Fruit fly (Drosophila melanogaster) whole organism, pupa: ENCODE results near the gene CG2652.

Experiments used
- CG10348 ChIP-seq: fragments of 200-800 bp; sonication (Bioruptor generic); IDR thresholded peaks from 2 replicates; pipeline ENCODE4 v1.3.6; 2022; ENCODE audit warnings: missing biosample characterization, missing genetic modification characterization
- CG14655 ChIP-seq: fragments of 200-800 bp; sonication (Bioruptor generic); optimal IDR thresholded peaks from 3 replicates; lab custom pipeline; 2017; ENCODE audit warnings: mild to moderate bottlenecking, missing biosample characterization, missing genetic modification reagents, missing genetic modification characterization
- CG34367 ChIP-seq: fragments of 200-800 bp; sonication (Bioruptor generic); optimal IDR thresholded peaks from 2 replicates; lab custom pipeline; 2018; ENCODE audit warnings: missing biosample characterization, mild to moderate bottlenecking, missing genetic modification characterization
- CG8159 ChIP-seq: fragments of 200-800 bp; sonication (Bioruptor generic); optimal IDR thresholded peaks from 3 replicates; lab custom pipeline; 2018; ENCODE audit warnings: missing biosample characterization, mild to moderate bottlenecking, missing genetic modification characterization, moderate library complexity
- CG9948 ChIP-seq: fragments of 200-800 bp; sonication (Bioruptor generic); optimal IDR thresholded peaks from 2 replicates; lab custom pipeline; 2018; ENCODE audit warnings: missing biosample characterization, mild to moderate bottlenecking, missing genetic modification characterization, moderate library complexity
- Ets98B ChIP-seq: fragments of 200-800 bp; sonication (Bioruptor generic); IDR thresholded peaks from 2 replicates; pipeline ENCODE4 v1.3.6; 2022; ENCODE audit warnings: missing biosample characterization, missing genetic modification characterization
- Pif1B ChIP-seq: fragments of 200-800 bp; sonication (Bioruptor generic); optimal IDR thresholded peaks from 3 replicates; lab custom pipeline; 2016; ENCODE audit warnings: missing biosample characterization, missing genetic modification characterization
- Snoo ChIP-seq: fragments of 200-800 bp; sonication (Bioruptor generic); optimal IDR thresholded peaks from 3 replicates; lab custom pipeline; 2017; ENCODE audit warnings: missing biosample characterization, mild to moderate bottlenecking, missing genetic modification characterization, inconsistent platforms

DNA sequence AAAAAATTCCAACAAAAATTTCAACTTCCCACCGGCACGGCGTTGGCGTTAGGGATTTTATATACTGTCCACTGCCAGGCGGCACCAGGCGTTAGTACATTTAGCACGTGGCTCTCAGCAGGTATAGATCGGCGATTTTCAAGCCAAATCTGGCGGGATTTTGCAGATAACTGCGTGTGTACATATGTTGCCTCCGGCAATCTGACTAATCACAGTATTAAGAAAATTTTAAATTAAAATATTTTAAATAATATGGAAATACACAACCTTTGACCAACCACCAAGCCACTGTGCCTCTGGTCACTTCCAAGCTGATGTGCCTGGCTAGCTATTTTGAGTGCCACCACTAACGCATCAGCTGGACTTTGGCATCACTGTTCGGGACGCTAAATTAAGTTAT lies 49.4 kb upstream of the CG2652 start, which contains the start of the genes ttm50 and CG2712:
- TF ChIP-seq CG34367 (tag; lab: Kevin White, UChicago) (peak; percentile 40), CG9948 (tag; lab: Kevin White, UChicago) (peak; percentile 16), Snoo (tag; lab: Kevin White, UChicago) (no peak), Ets98B (GFP tag; lab: Robert Waterston, UW) (no peak), CG10348 (no peak), CG8159 (tag; lab: Kevin White, UChicago) (peak; percentile 61), CG14655 (GFP tag; lab: Kevin White, UChicago) (no peak), Pif1B (GFP tag; lab: Kevin White, UChicago) (no peak)
